Fruit fly (Drosophila melanogaster): Measurements from ENCODE around the gene CG13295.
A peak's percentile ranks its signal among the peaks of the same experiment; 100 is the strongest.

CG13295 gene

dm6 chr3L:6085988-6086387, 10.9 kb upstream of the CG13295 start (continued):
- TF ChIP-seq Camta (GFP tag; optimal IDR thresholded peaks at IDR 0.05), result peak; percentile 51
- TF ChIP-seq CG2129 (GFP tag; IDR thresholded peaks at IDR 0.05; ENCODE audit: partially characterized antibody), result no peak
- TF ChIP-seq Doc3 (GFP tag; IDR thresholded peaks at IDR 0.05; ENCODE audit: partially characterized antibody), result no peak
- no peak for TF ChIP-seq Optix (GFP tag; IDR thresholded peaks at IDR 0.05)
- TF ChIP-seq cad (GFP tag; optimal IDR thresholded peaks at IDR 0.05), result no peak
- no peak for TF ChIP-seq Dbx (GFP tag; IDR thresholded peaks at IDR 0.05)
- TF ChIP-seq twi (tag; optimal IDR thresholded peaks at IDR 0.05), result no peak
- no peak for TF ChIP-seq CG17568 (GFP tag; optimal IDR thresholded peaks at IDR 0.05)
- TF ChIP-seq Side (GFP tag; optimal IDR thresholded peaks at IDR 0.05), result no peak
- no peak for TF ChIP-seq HLHmδ (GFP tag; optimal IDR thresholded peaks at IDR 0.05)
- TF ChIP-seq nmo (GFP tag; optimal IDR thresholded peaks at IDR 0.05), result peak; percentile 24
- no peak for TF ChIP-seq gt (GFP tag; IDR thresholded peaks at IDR 0.05)
- no peak for TF ChIP-seq exex (tag; optimal IDR thresholded peaks at IDR 0.05)
- TF ChIP-seq dmrt11E (tag; optimal IDR thresholded peaks at IDR 0.05), result no peak
- TF ChIP-seq YL-1 (GFP tag; optimal IDR thresholded peaks at IDR 0.05), result no peak
- no peak for TF ChIP-seq CG6175 (GFP tag; IDR thresholded peaks at IDR 0.05)
- TF ChIP-seq Neu2 (GFP tag; optimal IDR thresholded peaks at IDR 0.05; ENCODE audit: borderline replicate concordance), result no peak
- TF ChIP-seq sqz (GFP tag; optimal IDR thresholded peaks at IDR 0.05), result no peak
- no peak for TF ChIP-seq CG11085 (GFP tag; IDR thresholded peaks at IDR 0.05)
- TF ChIP-seq klu (GFP tag; IDR thresholded peaks at IDR 0.05), result no peak
- TF ChIP-seq CG33557 (GFP tag; optimal IDR thresholded peaks at IDR 0.05), result no peak
- no peak for TF ChIP-seq Hand (GFP tag; optimal IDR thresholded peaks at IDR 0.05)
- no peak for TF ChIP-seq CG17912 (GFP tag; optimal IDR thresholded peaks at IDR 0.05)
- no peak for TF ChIP-seq CG11398 (GFP tag; optimal IDR thresholded peaks at IDR 0.05)
- peak; percentile 35 for TF ChIP-seq PHDP (tag; optimal IDR thresholded peaks at IDR 0.05)
- TF ChIP-seq dimm (GFP tag; IDR thresholded peaks at IDR 0.05), result no peak
- no peak for TF ChIP-seq Fer2 (tag; optimal IDR thresholded peaks at IDR 0.05)
- no peak for TF ChIP-seq CG10267 (tag; optimal IDR thresholded peaks at IDR 0.05)
- peak; percentile 61 for TF ChIP-seq Atf6 (GFP tag; IDR thresholded peaks at IDR 0.05)
- TF ChIP-seq CG15479 (GFP tag; optimal IDR thresholded peaks at IDR 0.05), result no peak
- TF ChIP-seq CG13424 (tag; optimal IDR thresholded peaks at IDR 0.05), result peak; percentile 46
- no peak; the same call in 1 of the 2 replicates for TF ChIP-seq H2.0 (GFP tag; IDR thresholded peaks at IDR 0.05)
- TF ChIP-seq tx (GFP tag; optimal IDR thresholded peaks at IDR 0.05), result no peak
- TF ChIP-seq ken (GFP tag; IDR thresholded peaks at IDR 0.05), result peak; percentile 21; the same call in 1 of the 3 replicates
- no peak for TF ChIP-seq psq (GFP tag; optimal IDR thresholded peaks at IDR 0.05)
- no peak for TF ChIP-seq hbn (GFP tag; IDR thresholded peaks at IDR 0.05; ENCODE audit: partially characterized antibody)
- no peak for TF ChIP-seq bowl (GFP tag; IDR thresholded peaks at IDR 0.05)
- TF ChIP-seq CG8924 (tag; optimal IDR thresholded peaks at IDR 0.05), result no peak
- no peak for TF ChIP-seq CG5245 (GFP tag; optimal IDR thresholded peaks at IDR 0.05)
- TF ChIP-seq D19B (GFP tag; optimal IDR thresholded peaks at IDR 0.05), result no peak
- TF ChIP-seq CG14441 (GFP tag; IDR thresholded peaks at IDR 0.05), result no peak
- TF ChIP-seq vvl (GFP tag; IDR thresholded peaks at IDR 0.05), result no peak
- TF ChIP-seq rib (GFP tag; IDR thresholded peaks at IDR 0.05), result no peak
- no peak for TF ChIP-seq HLH54F (GFP tag; optimal IDR thresholded peaks at IDR 0.05)
- no peak for TF ChIP-seq her (GFP tag; optimal IDR thresholded peaks at IDR 0.05)
- TF ChIP-seq CG6854 (GFP tag; optimal IDR thresholded peaks at IDR 0.05), result no peak
- TF ChIP-seq Ssrp (tag; optimal IDR thresholded peaks at IDR 0.05), result peak; percentile 14
- TF ChIP-seq repo (GFP tag; optimal IDR thresholded peaks at IDR 0.05), result no peak
- no peak for TF ChIP-seq CG1233 (GFP tag; optimal IDR thresholded peaks at IDR 0.05)
- peak; percentile 17 for TF ChIP-seq Oli (tag; optimal IDR thresholded peaks at IDR 0.05)
- peak in 1 of 2 experiments; percentile 34 for TF ChIP-seq Hr51 (GFP tag; optimal IDR thresholded peaks at IDR 0.05)
- no peak for TF ChIP-seq CG8281 (tag; optimal IDR thresholded peaks at IDR 0.05)
